Worm (Caenorhabditis elegans) whole organism, L1 larva: ENCODE results near the gene Y22D7AL.4.

Experiments used
- C04F5.9 ChIP-seq: sonication (generic microtip); optimal IDR thresholded peaks from 2 replicates; lab custom pipeline; 2016; ENCODE audit warnings: missing genetic modification characterization, missing compliant biosample characterization
- C16A3.4 ChIP-seq: fragments of 150-350 bp; optimal IDR thresholded peaks from 2 replicates; lab custom pipeline; 2014; ENCODE audit warnings: missing biosample characterization, missing genetic modification characterization
- C34B4.2 ChIP-seq: sonication (generic microtip); optimal IDR thresholded peaks from 2 replicates; lab custom pipeline; 2017; ENCODE audit warnings: mild to moderate bottlenecking, missing genetic modification characterization, missing compliant biosample characterization
- aha-1 ChIP-seq: fragments of 150-350 bp; optimal IDR thresholded peaks from 2 replicates; lab custom pipeline; 2014; ENCODE audit warnings: missing biosample characterization, missing genetic modification characterization
- alr-1 ChIP-seq: fragments of 200-800 bp; sonication (Bioruptor generic); optimal IDR thresholded peaks from 2 replicates; lab custom pipeline; 2018; ENCODE audit warnings: borderline replicate concordance, mild to moderate bottlenecking, missing genetic modification characterization, missing compliant biosample characterization
- aly-2 ChIP-seq: fragments of 150-350 bp; optimal IDR thresholded peaks from 2 replicates; lab custom pipeline; 2014; ENCODE audit warnings: missing biosample characterization, missing genetic modification characterization
- ceh-63 ChIP-seq: fragments of 200-800 bp; sonication (Bioruptor generic); optimal IDR thresholded peaks from 2 replicates; lab custom pipeline; 2018; ENCODE audit warnings: mild to moderate bottlenecking, missing genetic modification characterization, missing compliant biosample characterization
- ceh-82 ChIP-seq, 3 experiments: fragments of 150-350 bp in 1 of 3; sonication (generic microtip) in 2 of 3; optimal IDR thresholded peaks; 2 replicates each; lab custom pipeline; 2014 to 2017; ENCODE audit warnings: missing biosample characterization in 3 of 3, missing genetic modification characterization in 3 of 3
- ceh-90 ChIP-seq: sonication (generic microtip); optimal IDR thresholded peaks from 2 replicates; lab custom pipeline; 2016; ENCODE audit warnings: missing genetic modification characterization, missing compliant biosample characterization
- dpl-1 ChIP-seq, 3 experiments: fragments of 150-350 bp in 2 of 3; sonication (generic microtip) in 1 of 3; optimal IDR thresholded peaks; 2 replicates each; lab custom pipeline; 2014 to 2017; ENCODE audit warnings: missing biosample characterization in 3 of 3, missing genetic modification characterization in 3 of 3, missing genetic modification reagents in 3 of 3
- dsc-1 ChIP-seq: sonication (generic microtip); optimal IDR thresholded peaks from 2 replicates; lab custom pipeline; 2016; ENCODE audit warnings: mild to moderate bottlenecking, missing genetic modification characterization, missing compliant biosample characterization
- efl-1 ChIP-seq, 4 experiments: fragments of 150-350 bp; optimal IDR thresholded peaks in 3 of 4; peaks in 1 of 4; 1 replicate in 1 of 4; 2 replicates in 3 of 4; lab custom pipeline; 2014; ENCODE audit warnings: missing biosample characterization in 2 of 4, missing genetic modification characterization in 2 of 4, missing genetic modification reagents in 2 of 4
- efl-3 ChIP-seq: fragments of 200-800 bp; sonication (Bioruptor generic); optimal IDR thresholded peaks from 2 replicates; lab custom pipeline; 2018; ENCODE audit warnings: mild to moderate bottlenecking, missing genetic modification characterization, missing compliant biosample characterization
- egl-27 ChIP-seq, 2 experiments: fragments of 150-350 bp in 1 of 2; sonication (generic microtip); optimal IDR thresholded peaks; 3 replicates each; lab custom pipeline; 2017 to 2018; ENCODE audit warnings: missing biosample characterization in 2 of 2, missing genetic modification characterization in 2 of 2, missing genetic modification reagents in 2 of 2
- ets-5 ChIP-seq: fragments of 200-800 bp; sonication (Bioruptor generic); IDR thresholded peaks from 2 replicates; pipeline ENCODE4 v1.3.6; 2022; ENCODE audit warnings: missing genetic modification characterization, missing compliant biosample characterization
- fkh-4 ChIP-seq: sonication (generic microtip); optimal IDR thresholded peaks from 2 replicates; lab custom pipeline; 2016; ENCODE audit warnings: missing compliant biosample characterization, missing genetic modification characterization, borderline replicate concordance
- fkh-8 ChIP-seq: sonication (generic microtip); optimal IDR thresholded peaks from 2 replicates; lab custom pipeline; 2016; ENCODE audit warnings: mild to moderate bottlenecking, missing genetic modification characterization, missing compliant biosample characterization
- fos-1 ChIP-seq: fragments of 150-350 bp; optimal IDR thresholded peaks from 2 replicates; lab custom pipeline; 2014; ENCODE audit warnings: missing biosample characterization, missing genetic modification characterization
- isw-1 ChIP-seq: fragments of 200-800 bp; sonication (Bioruptor generic); IDR thresholded peaks from 2 replicates; pipeline ENCODE4 v1.3.6; 2022; ENCODE audit warnings: missing genetic modification characterization, missing compliant biosample characterization
- lin-14 ChIP-seq: fragments of 200-800 bp; sonication (Bioruptor generic); optimal IDR thresholded peaks from 2 replicates; lab custom pipeline; 2018; ENCODE audit warnings: mild to moderate bottlenecking, missing genetic modification characterization, moderate library complexity, missing compliant biosample characterization
- lin-15B ChIP-seq: fragments of 150-350 bp; sonication (generic microtip); optimal IDR thresholded peaks from 3 replicates; lab custom pipeline; 2014; ENCODE audit warnings: missing biosample characterization, missing genetic modification characterization
- lsy-2 ChIP-seq, 2 experiments: fragments of 150-350 bp; optimal IDR thresholded peaks; 2 replicates each; lab custom pipeline; 2014; ENCODE audit warnings: missing biosample characterization in 2 of 2, missing genetic modification characterization in 2 of 2
- mab-9 ChIP-seq: fragments of 200-800 bp; sonication (Bioruptor generic); IDR thresholded peaks from 2 replicates; pipeline ENCODE4 v1.3.6; 2022; ENCODE audit warnings: missing genetic modification reagents, missing genetic modification characterization, missing compliant biosample characterization
- mdl-1 ChIP-seq, 2 experiments: fragments of 150-350 bp; optimal IDR thresholded peaks; 2 replicates each; lab custom pipeline; 2014 to 2017; ENCODE audit warnings: missing biosample characterization in 2 of 2, missing genetic modification characterization in 2 of 2, inconsistent platforms in 1 of 2
- mep-1 ChIP-seq: fragments of 150-350 bp; optimal IDR thresholded peaks from 2 replicates; lab custom pipeline; 2014; ENCODE audit warnings: missing biosample characterization, missing genetic modification characterization
- nhr-11 ChIP-seq: fragments of 150-350 bp; optimal IDR thresholded peaks from 2 replicates; lab custom pipeline; 2014; ENCODE audit warnings: missing biosample characterization, missing genetic modification characterization
- nhr-12 ChIP-seq: sonication (generic microtip); optimal IDR thresholded peaks from 2 replicates; lab custom pipeline; 2017; ENCODE audit warnings: missing biosample characterization, missing genetic modification characterization
- nhr-19 ChIP-seq: fragments of 200-800 bp; sonication (Bioruptor generic); conservative IDR thresholded peaks from 2 replicates; pipeline ENCODE4 v1.3.6; 2022; ENCODE audit warnings: missing genetic modification characterization, missing compliant biosample characterization
- nhr-20 ChIP-seq: sonication (generic microtip); optimal IDR thresholded peaks from 2 replicates; lab custom pipeline; 2016; ENCODE audit warnings: mild to moderate bottlenecking, missing genetic modification characterization, missing compliant biosample characterization
- nhr-237 ChIP-seq: fragments of 150-350 bp; optimal IDR thresholded peaks from 2 replicates; lab custom pipeline; 2014; ENCODE audit warnings: missing biosample characterization, missing genetic modification characterization
- nhr-28 ChIP-seq: fragments of 150-350 bp; optimal IDR thresholded peaks from 2 replicates; lab custom pipeline; 2014; ENCODE audit warnings: missing biosample characterization, missing genetic modification characterization
- nhr-47 ChIP-seq: sonication (generic microtip); optimal IDR thresholded peaks from 2 replicates; lab custom pipeline; 2016; ENCODE audit warnings: mild to moderate bottlenecking, missing genetic modification characterization, moderate library complexity, missing compliant biosample characterization
- nhr-71 ChIP-seq: sonication (generic microtip); optimal IDR thresholded peaks from 2 replicates; lab custom pipeline; 2016; ENCODE audit warnings: mild to moderate bottlenecking, missing genetic modification characterization, moderate library complexity, missing compliant biosample characterization
- nhr-76 ChIP-seq: sonication (generic microtip); optimal IDR thresholded peaks from 2 replicates; lab custom pipeline; 2017; ENCODE audit warnings: missing biosample characterization, missing genetic modification characterization
- nhr-84 ChIP-seq: sonication (generic microtip); optimal IDR thresholded peaks from 2 replicates; lab custom pipeline; 2017; ENCODE audit warnings: missing biosample characterization, missing genetic modification characterization
- nhr-90 ChIP-seq: sonication (generic microtip); optimal IDR thresholded peaks from 2 replicates; lab custom pipeline; 2016; ENCODE audit warnings: mild to moderate bottlenecking, missing genetic modification characterization, missing compliant biosample characterization; ENCODE audit not compliant: poor library complexity
- pag-3 ChIP-seq: sonication (generic microtip); optimal IDR thresholded peaks from 2 replicates; lab custom pipeline; 2017; ENCODE audit warnings: missing genetic modification characterization, mild to moderate bottlenecking, missing compliant biosample characterization, antibody characterized with exemption, borderline replicate concordance; ENCODE audit not compliant: insufficient read depth
- pax-3 ChIP-seq: fragments of 200-800 bp; sonication (Bioruptor generic); optimal IDR thresholded peaks from 2 replicates; lab custom pipeline; 2018; ENCODE audit warnings: mild to moderate bottlenecking, missing genetic modification characterization, moderate library complexity, missing compliant biosample characterization
- pqm-1 ChIP-seq: sonication (generic microtip); optimal IDR thresholded peaks from 3 replicates; lab custom pipeline; 2017; ENCODE audit warnings: missing biosample characterization, missing genetic modification characterization
- rnt-1 ChIP-seq: sonication (generic microtip); optimal IDR thresholded peaks from 2 replicates; lab custom pipeline; 2016; ENCODE audit warnings: mild to moderate bottlenecking, missing genetic modification characterization, moderate library complexity, missing compliant biosample characterization
- skn-1 ChIP-seq: fragments of 150-350 bp; optimal IDR thresholded peaks from 2 replicates; lab custom pipeline; 2014; ENCODE audit warnings: missing biosample characterization, missing genetic modification characterization
- snpc-4 ChIP-seq: fragments of 150-350 bp; optimal IDR thresholded peaks from 2 replicates; lab custom pipeline; 2014; ENCODE audit warnings: missing biosample characterization, missing genetic modification characterization
- snu-23 ChIP-seq: sonication (generic microtip); optimal IDR thresholded peaks from 2 replicates; lab custom pipeline; 2016; ENCODE audit warnings: missing genetic modification characterization, missing compliant biosample characterization
- sptf-1 ChIP-seq: fragments of 150-350 bp; optimal IDR thresholded peaks from 2 replicates; lab custom pipeline; 2014; ENCODE audit warnings: missing biosample characterization, missing genetic modification characterization
- swsn-7 ChIP-seq: sonication (generic microtip); optimal IDR thresholded peaks from 2 replicates; lab custom pipeline; 2016; ENCODE audit warnings: missing genetic modification characterization, missing compliant biosample characterization
- tbx-2 ChIP-seq: sonication (generic microtip); optimal IDR thresholded peaks from 2 replicates; lab custom pipeline; 2016; ENCODE audit warnings: missing genetic modification characterization, missing compliant biosample characterization
- tlp-1 ChIP-seq: fragments of 150-350 bp; optimal IDR thresholded peaks from 2 replicates; lab custom pipeline; 2014; ENCODE audit warnings: missing biosample characterization, missing genetic modification characterization
- unc-30 ChIP-seq: sonication (generic microtip); optimal IDR thresholded peaks from 2 replicates; lab custom pipeline; 2017; ENCODE audit warnings: missing biosample characterization, missing genetic modification characterization
- unc-86 ChIP-seq: sonication (generic microtip); optimal IDR thresholded peaks from 2 replicates; lab custom pipeline; 2016; ENCODE audit warnings: missing genetic modification characterization, missing compliant biosample characterization
- vab-15 ChIP-seq: sonication (generic microtip); optimal IDR thresholded peaks from 2 replicates; lab custom pipeline; 2017; ENCODE audit warnings: missing genotype, mild to moderate bottlenecking, missing genetic modification characterization, missing compliant biosample characterization
- zip-4 ChIP-seq: fragments of 200-800 bp; sonication (Bioruptor generic); optimal IDR thresholded peaks from 2 replicates; lab custom pipeline; 2018; ENCODE audit warnings: mild to moderate bottlenecking, missing genetic modification characterization, moderate library complexity, missing compliant biosample characterization
- ztf-11 ChIP-seq, 2 experiments: sonication (generic microtip); optimal IDR thresholded peaks; 2 replicates each; lab custom pipeline; 2016 to 2017; ENCODE audit warnings: missing genetic modification characterization in 2 of 2, missing biosample characterization in 1 of 2, missing compliant biosample characterization in 1 of 2
- ztf-4 ChIP-seq: fragments of 150-350 bp; optimal IDR thresholded peaks from 2 replicates; lab custom pipeline; 2014; ENCODE audit warnings: missing biosample characterization, missing genetic modification characterization

Y22D7AL.4 gene

ce11 chrIII:1680996-1681395 is 54.6 kb downstream of the Y22D7AL.4 start:
- no peak for TF ChIP-seq alr-1 (tag; lab: Kevin White, UChicago)
- peak; percentile 75 for TF ChIP-seq ztf-4 (tag; lab: Kevin White, UChicago)
- peak; percentile 79 to 80 for TF ChIP-seq efl-1 (optimal IDR thresholded peaks at IDR 0.05; lab: Kevin White, UChicago)
- TF ChIP-seq efl-1 (GFP tag; optimal IDR thresholded peaks at IDR 0.05 in 1 of 2; lab: Kevin White, UChicago) = peak; percentile 30 to 95
- peak; percentile 83 for TF ChIP-seq nhr-19 (GFP tag; lab: Robert Waterston, UW)
- TF ChIP-seq tbx-2 (tag; lab: Kevin White, UChicago) = peak; percentile 85
- peak; percentile 56 for TF ChIP-seq vab-15 (tag; lab: Kevin White, UChicago)
- peak; percentile 94 for TF ChIP-seq nhr-90 (tag; lab: Kevin White, UChicago)
- peak; percentile 11 to 51 (median 14) for TF ChIP-seq ceh-82 (tag; optimal IDR thresholded peaks at IDR 0.05; lab: Kevin White, UChicago)
- TF ChIP-seq fkh-8 (tag; lab: Kevin White, UChicago) = peak; percentile 43
- no peak for TF ChIP-seq nhr-76
- TF ChIP-seq mab-9 (GFP tag; lab: Robert Waterston, UW) = peak; percentile 37; the same call in 1 of the 2 replicates
- TF ChIP-seq fos-1 (tag; lab: Kevin White, UChicago) = peak; percentile 70
- no peak for TF ChIP-seq ceh-90
- TF ChIP-seq egl-27 (tag; optimal IDR thresholded peaks at IDR 0.05; lab: Kevin White, UChicago) = peak in 1 of 2 experiments; percentile 11
- TF ChIP-seq zip-4 (GFP tag; lab: Kevin White, UChicago) = no peak
- no peak for TF ChIP-seq snpc-4 (tag; lab: Kevin White, UChicago)
- TF ChIP-seq pqm-1 (tag; lab: Kevin White, UChicago) = no peak
- peak; percentile 40 for TF ChIP-seq C16A3.4 (tag; lab: Kevin White, UChicago)
- peak; percentile 20 for TF ChIP-seq skn-1 (tag; lab: Kevin White, UChicago)
- TF ChIP-seq lsy-2 (tag; optimal IDR thresholded peaks at IDR 0.05; lab: Kevin White, UChicago) = peak; percentile 74 to 80
- peak; percentile 90 for TF ChIP-seq rnt-1 (tag; lab: Kevin White, UChicago)
- TF ChIP-seq ceh-63 = no peak
- no peak for TF ChIP-seq aha-1 (tag; lab: Kevin White, UChicago)
- TF ChIP-seq isw-1 (GFP tag; lab: Robert Waterston, UW) = no peak
- TF ChIP-seq mep-1 = peak; percentile 77
- TF ChIP-seq aly-2 (tag; lab: Kevin White, UChicago) = peak; percentile 10
- TF ChIP-seq mdl-1 (tag; optimal IDR thresholded peaks at IDR 0.05; lab: Kevin White, UChicago) = peak in 1 of 2 experiments; percentile 89
- TF ChIP-seq ets-5 = no peak
- no peak for TF ChIP-seq nhr-28
- TF ChIP-seq swsn-7 (tag; lab: Kevin White, UChicago) = peak; percentile 84
- peak; percentile 48 for TF ChIP-seq dsc-1
- TF ChIP-seq pag-3 = no peak
- TF ChIP-seq nhr-12 = no peak
- no peak for TF ChIP-seq sptf-1 (tag; lab: Kevin White, UChicago)
- TF ChIP-seq nhr-47 (tag; lab: Kevin White, UChicago) = peak; percentile 78
- peak; percentile 92 for TF ChIP-seq lin-14 (GFP tag; lab: Kevin White, UChicago)
- TF ChIP-seq ztf-11 (tag; optimal IDR thresholded peaks at IDR 0.05; lab: Kevin White, UChicago) = peak in 1 of 2 experiments; percentile 1
- peak; percentile 5 for TF ChIP-seq efl-3 (GFP tag; lab: Kevin White, UChicago)
- no peak for TF ChIP-seq unc-86 (tag; lab: Kevin White, UChicago)
- no peak for TF ChIP-seq fkh-4 (tag; lab: Kevin White, UChicago)
- TF ChIP-seq tlp-1 = no peak
- TF ChIP-seq unc-30 (tag; lab: Kevin White, UChicago) = no peak
- no peak for TF ChIP-seq C34B4.2 (tag; lab: Kevin White, UChicago)
- TF ChIP-seq C04F5.9 (tag; lab: Kevin White, UChicago) = no peak
- peak; percentile 30 for TF ChIP-seq nhr-237
- no peak for TF ChIP-seq nhr-84
- TF ChIP-seq lin-15B (tag; lab: Kevin White, UChicago) = no peak
- no peak for TF ChIP-seq pax-3 (tag; lab: Kevin White, UChicago)
- TF ChIP-seq snu-23 = peak; percentile 85
- TF ChIP-seq nhr-20 = peak; percentile 90
- no peak for TF ChIP-seq nhr-11 (tag; lab: Kevin White, UChicago)
- peak; percentile 1 to 63 (median 35) for TF ChIP-seq dpl-1 (GFP tag; optimal IDR thresholded peaks at IDR 0.05; lab: Kevin White, UChicago)
- peak; percentile 92 for TF ChIP-seq nhr-71 (tag; lab: Kevin White, UChicago)
